Fruit fly (Drosophila melanogaster): Measurements from ENCODE around the gene tub.

- TF ChIP-seq Eip78C (GFP tag) (peak; percentile 87), Hr39 (GFP tag; optimal IDR thresholded peaks at IDR 0.05) (no peak), salr (GFP tag; optimal IDR thresholded peaks at IDR 0.05) (peak in 1 of 2 experiments; percentile 19), Blimp-1 (GFP tag; optimal IDR thresholded peaks at IDR 0.05) (no peak), CG11762 (GFP tag; optimal IDR thresholded peaks at IDR 0.05; ENCODE audit: insufficient read depth) (no peak)
Observed at dm6 chr3R:4433441-4434077, 46.0 kb downstream of the tub start, which contains the start of the genes eIF3a and CG1074.
